Fruit fly (Drosophila melanogaster) whole organism, pupa: Measurements from ENCODE around the gene Pdi.

Experiments
- CG10348 ChIP-seq: fragments of 200-800 bp; sonication (Bioruptor generic); IDR thresholded peaks from 2 replicates; pipeline ENCODE4 v1.3.6; 2022; ENCODE audit warnings: missing biosample characterization, missing genetic modification characterization
- CG12605 ChIP-seq: fragments of 200-800 bp; sonication (Bioruptor generic); IDR thresholded peaks from 2 replicates; pipeline ENCODE4 v1.3.6; 2022; ENCODE audit warnings: missing biosample characterization, missing genetic modification characterization
- CG13204 ChIP-seq: fragments of 200-800 bp; sonication (Bioruptor generic); optimal IDR thresholded peaks from 2 replicates; lab custom pipeline; 2018; ENCODE audit warnings: missing biosample characterization, mild to moderate bottlenecking, missing genetic modification characterization, moderate library complexity
- CG15710 ChIP-seq: fragments of 200-800 bp; sonication (Bioruptor generic); optimal IDR thresholded peaks from 2 replicates; lab custom pipeline; 2018; ENCODE audit warnings: missing biosample characterization, mild to moderate bottlenecking, missing genetic modification characterization, moderate library complexity
- CG32121 ChIP-seq: fragments of 200-800 bp; sonication (Bioruptor generic); IDR thresholded peaks from 2 replicates; pipeline ENCODE4 v1.3.6; 2022; ENCODE audit warnings: missing biosample characterization, missing genetic modification characterization
- CG4496 ChIP-seq: fragments of 200-800 bp; sonication (Bioruptor generic); IDR thresholded peaks from 3 replicates; pipeline ENCODE4 v1.3.6; 2022; ENCODE audit warnings: missing biosample characterization, missing genetic modification characterization
- CG8159 ChIP-seq: fragments of 200-800 bp; sonication (Bioruptor generic); optimal IDR thresholded peaks from 3 replicates; lab custom pipeline; 2018; ENCODE audit warnings: missing biosample characterization, mild to moderate bottlenecking, missing genetic modification characterization, moderate library complexity
- CG9948 ChIP-seq: fragments of 200-800 bp; sonication (Bioruptor generic); optimal IDR thresholded peaks from 2 replicates; lab custom pipeline; 2018; ENCODE audit warnings: missing biosample characterization, mild to moderate bottlenecking, missing genetic modification characterization, moderate library complexity
- D1 ChIP-seq: fragments of 200-800 bp; sonication (Bioruptor generic); optimal IDR thresholded peaks from 2 replicates; lab custom pipeline; 2018; ENCODE audit warnings: missing biosample characterization, mild to moderate bottlenecking, missing genetic modification characterization, moderate library complexity
- EcR ChIP-seq: fragments of 200-800 bp; sonication (Bioruptor generic); optimal IDR thresholded peaks from 3 replicates; lab custom pipeline; 2019; ENCODE audit warnings: missing biosample characterization, missing genetic modification characterization, mild to moderate bottlenecking, moderate library complexity, missing genetic modification reagents
- Pif1B ChIP-seq: fragments of 200-800 bp; sonication (Bioruptor generic); optimal IDR thresholded peaks from 3 replicates; lab custom pipeline; 2016; ENCODE audit warnings: missing biosample characterization, missing genetic modification characterization
- Snoo ChIP-seq: fragments of 200-800 bp; sonication (Bioruptor generic); optimal IDR thresholded peaks from 3 replicates; lab custom pipeline; 2017; ENCODE audit warnings: missing biosample characterization, mild to moderate bottlenecking, missing genetic modification characterization, inconsistent platforms

DNA sequence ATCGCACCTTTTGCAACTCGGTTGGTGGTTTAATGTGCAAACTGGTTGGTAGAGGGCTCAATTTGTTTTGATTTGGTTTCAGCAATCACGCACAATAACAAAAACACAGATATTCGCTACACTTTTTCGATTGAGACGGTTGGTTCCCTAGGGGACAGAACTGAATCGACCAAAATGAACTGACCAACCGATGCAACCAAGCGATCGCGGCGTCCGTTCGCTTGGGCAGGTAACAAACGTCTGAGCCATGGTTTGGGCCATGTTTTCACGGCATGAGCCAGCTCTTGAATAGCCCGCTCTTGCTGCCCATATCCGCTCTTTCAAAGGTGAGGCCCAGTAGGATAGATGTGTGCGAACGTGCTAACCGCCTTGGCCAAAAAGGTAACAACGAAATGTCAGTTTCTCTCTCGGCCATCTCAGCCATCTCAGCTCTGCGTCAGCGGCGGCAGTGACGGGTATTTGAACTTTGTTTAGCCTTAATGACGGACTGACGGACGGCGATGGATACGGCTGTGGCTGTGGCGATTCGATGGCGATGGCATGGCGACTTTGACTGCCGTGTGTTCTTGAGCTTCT lies 17.5 kb downstream of the Pdi start, which contains the start of gene CG16959:
- TF ChIP-seq D1 (tag; lab: Kevin White, UChicago) (no peak), CG32121 (GFP tag; lab: Robert Waterston, UW) (no peak), CG15710 (tag; lab: Kevin White, UChicago) (no peak), CG10348 (GFP tag; lab: Robert Waterston, UW) (no peak), CG13204 (GFP tag; lab: Kevin White, UChicago) (peak; percentile 74), CG4496 (GFP tag; lab: Robert Waterston, UW) (no peak), CG12605 (no peak), EcR (GFP tag; lab: Kevin White, UChicago) (peak; percentile 95), CG9948 (tag; lab: Kevin White, UChicago) (no peak), CG8159 (tag; lab: Kevin White, UChicago) (no peak), Pif1B (GFP tag; lab: Kevin White, UChicago) (no peak), Snoo (tag; lab: Kevin White, UChicago) (no peak)
